Worm (Caenorhabditis elegans) whole organism, young adult: ENCODE measurements around the gene vha-2.

Experiments used
- F33H1.4 ChIP-seq: fragments of 200-800 bp; sonication (Bioruptor generic); IDR thresholded peaks from 2 replicates; pipeline ENCODE4 v1.3.6; 2022; ENCODE audit warnings: missing genetic modification reagents, missing genetic modification characterization, missing compliant biosample characterization
- F37B4.10 ChIP-seq: fragments of 200-800 bp; sonication (Bioruptor generic); IDR thresholded peaks from 2 replicates; pipeline ENCODE4 v1.3.6; 2022; ENCODE audit warnings: missing genetic modification characterization, missing compliant biosample characterization
- F52B5.7 ChIP-seq: sonication (generic microtip); optimal IDR thresholded peaks from 2 replicates; lab custom pipeline; 2016; ENCODE audit warnings: mild to moderate bottlenecking, missing genetic modification characterization, missing compliant biosample characterization
- F57C9.4 ChIP-seq: sonication (generic microtip); optimal IDR thresholded peaks from 2 replicates; lab custom pipeline; 2017; ENCODE audit warnings: mild to moderate bottlenecking, missing genetic modification characterization, missing compliant biosample characterization
- K11D2.4 ChIP-seq: fragments of 200-800 bp; sonication (Bioruptor generic); IDR thresholded peaks from 2 replicates; pipeline ENCODE4 v1.3.6; 2022; ENCODE audit warnings: missing genetic modification reagents, missing genetic modification characterization, missing compliant biosample characterization
- T26A5.8 ChIP-seq: sonication (generic microtip); optimal IDR thresholded peaks from 2 replicates; lab custom pipeline; 2016; ENCODE audit warnings: missing genetic modification characterization, missing compliant biosample characterization
- Y53F4B.3 ChIP-seq: fragments of 200-800 bp; sonication (Bioruptor generic); IDR thresholded peaks from 2 replicates; pipeline ENCODE4 v1.3.6; 2022; ENCODE audit warnings: missing genetic modification reagents, missing genetic modification characterization, missing compliant biosample characterization
- Y53G8AR.9 ChIP-seq: fragments of 200-800 bp; sonication (Bioruptor generic); conservative IDR thresholded peaks from 2 replicates; pipeline ENCODE4 v1.3.6; 2022; ENCODE audit warnings: missing genetic modification reagents, missing genetic modification characterization, missing compliant biosample characterization
- Y56A3A.18 ChIP-seq: fragments of 200-800 bp; sonication (Bioruptor generic); IDR thresholded peaks from 2 replicates; pipeline ENCODE4 v1.3.6; 2022; ENCODE audit warnings: missing genetic modification reagents, missing genetic modification characterization, missing compliant biosample characterization
- Y67H2A.10 ChIP-seq: fragments of 200-800 bp; sonication (Bioruptor generic); conservative IDR thresholded peaks from 2 replicates; pipeline ENCODE4 v1.3.6; 2022; ENCODE audit warnings: missing genetic modification reagents, missing genetic modification characterization, missing compliant biosample characterization
- ama-1 ChIP-seq, 3 experiments: fragments of 150-350 bp in 1 of 3; sonication (generic microtip) in 2 of 3; optimal IDR thresholded peaks; 2 replicates each; lab custom pipeline; 2014 to 2018; ENCODE audit warnings: missing biosample characterization in 2 of 3, missing genetic modification characterization in 2 of 3, missing genetic modification reagents in 2 of 3
- athp-1 ChIP-seq: sonication (generic microtip); optimal IDR thresholded peaks from 2 replicates; lab custom pipeline; 2017; ENCODE audit warnings: mild to moderate bottlenecking, missing genetic modification characterization, missing compliant biosample characterization
- attf-3 ChIP-seq: fragments of 200-800 bp; sonication (Bioruptor generic); conservative IDR thresholded peaks from 2 replicates; pipeline ENCODE4 v1.3.6; 2022; ENCODE audit warnings: missing genetic modification reagents, missing genetic modification characterization, missing compliant biosample characterization
- ccch-3 ChIP-seq: fragments of 200-800 bp; sonication (Bioruptor generic); optimal IDR thresholded peaks from 2 replicates; lab custom pipeline; 2018; ENCODE audit warnings: mild to moderate bottlenecking, missing genetic modification characterization, missing compliant biosample characterization
- cebp-1 ChIP-seq, 2 experiments: fragments of 200-800 bp in 1 of 2; sonication (Bioruptor generic) in 1 of 2; sonication (generic microtip) in 1 of 2; IDR thresholded peaks in 1 of 2; optimal IDR thresholded peaks in 1 of 2; 2 replicates each; pipeline versions ENCODE4 v1.3.6 to Lab custom; 2017 to 2022; ENCODE audit warnings: missing compliant biosample characterization in 2 of 2, missing genetic modification characterization in 2 of 2, mild to moderate bottlenecking in 1 of 2, missing genetic modification reagents in 1 of 2, moderate library complexity in 1 of 2
- ceh-100 ChIP-seq: fragments of 200-800 bp; sonication (Bioruptor generic); IDR thresholded peaks from 2 replicates; pipeline ENCODE4 v1.3.6; 2022; ENCODE audit warnings: missing genetic modification reagents, missing genetic modification characterization, missing compliant biosample characterization
- ceh-27 ChIP-seq: fragments of 200-800 bp; sonication (Bioruptor generic); optimal IDR thresholded peaks from 2 replicates; lab custom pipeline; 2018; ENCODE audit warnings: mild to moderate bottlenecking, missing genetic modification characterization, moderate library complexity, missing compliant biosample characterization
- chd-7 ChIP-seq: sonication (generic microtip); optimal IDR thresholded peaks from 2 replicates; lab custom pipeline; 2016; ENCODE audit warnings: mild to moderate bottlenecking, missing genetic modification characterization, moderate library complexity, missing compliant biosample characterization
- die-1 ChIP-seq: sonication (generic microtip); optimal IDR thresholded peaks from 2 replicates; lab custom pipeline; 2016; ENCODE audit warnings: missing genotype, mild to moderate bottlenecking, missing genetic modification characterization, missing compliant biosample characterization
- dox-1 ChIP-seq: fragments of 200-800 bp; sonication (Bioruptor generic); IDR thresholded peaks from 2 replicates; pipeline ENCODE4 v1.3.6; 2022; ENCODE audit warnings: missing genetic modification reagents, missing genetic modification characterization, missing compliant biosample characterization
- efl-1 ChIP-seq: fragments of 150-350 bp; optimal IDR thresholded peaks from 2 replicates; lab custom pipeline; 2014; ENCODE audit warnings: missing biosample characterization, missing genetic modification reagents, missing genetic modification characterization
- egl-18 ChIP-seq: fragments of 200-800 bp; sonication (Bioruptor generic); IDR thresholded peaks from 2 replicates; pipeline ENCODE4 v1.3.6; 2022; ENCODE audit warnings: missing genetic modification reagents, missing genetic modification characterization, missing compliant biosample characterization
- ekl-4 ChIP-seq: fragments of 200-800 bp; sonication (Bioruptor generic); IDR thresholded peaks from 2 replicates; pipeline ENCODE4 v1.3.6; 2022; ENCODE audit warnings: missing genetic modification reagents, missing genetic modification characterization, missing compliant biosample characterization
- fkh-3 ChIP-seq: sonication (generic microtip); optimal IDR thresholded peaks from 2 replicates; lab custom pipeline; 2016; ENCODE audit warnings: mild to moderate bottlenecking, missing genetic modification characterization, missing compliant biosample characterization
- hlh-12 ChIP-seq: sonication (generic microtip); optimal IDR thresholded peaks from 2 replicates; lab custom pipeline; 2016; ENCODE audit warnings: missing genetic modification characterization, missing compliant biosample characterization
- hmg-1.2 ChIP-seq: fragments of 200-800 bp; sonication (Bioruptor generic); IDR thresholded peaks from 2 replicates; pipeline ENCODE4 v1.3.6; 2022; ENCODE audit warnings: missing genetic modification reagents, missing genetic modification characterization, missing compliant biosample characterization
- hsf-1 ChIP-seq: fragments of 200-800 bp; sonication (Bioruptor generic); IDR thresholded peaks from 2 replicates; pipeline ENCODE4 v1.3.6; 2022; ENCODE audit warnings: missing genetic modification reagents, missing genetic modification characterization, missing compliant biosample characterization
- lag-1 ChIP-seq: fragments of 200-800 bp; sonication (Bioruptor generic); IDR thresholded peaks from 2 replicates; pipeline ENCODE4 v1.3.6; 2022; ENCODE audit warnings: missing genetic modification reagents, missing genetic modification characterization, missing compliant biosample characterization
- let-607 ChIP-seq, 2 experiments: fragments of 200-800 bp in 1 of 2; sonication (Bioruptor generic) in 1 of 2; sonication (generic microtip) in 1 of 2; optimal IDR thresholded peaks; 2 replicates each; lab custom pipeline; 2016 to 2018; ENCODE audit warnings: mild to moderate bottlenecking in 2 of 2, missing compliant biosample characterization in 2 of 2, missing genetic modification characterization in 2 of 2, moderate library complexity in 2 of 2, missing genotype in 1 of 2
- lin-26 ChIP-seq: fragments of 200-800 bp; sonication (Bioruptor generic); IDR thresholded peaks from 2 replicates; pipeline ENCODE4 v1.3.6; 2022; ENCODE audit warnings: missing genetic modification reagents, missing genetic modification characterization, missing compliant biosample characterization
- lin-40 ChIP-seq: sonication (generic microtip); optimal IDR thresholded peaks from 2 replicates; lab custom pipeline; 2016; ENCODE audit warnings: missing genetic modification characterization, mild to moderate bottlenecking, missing compliant biosample characterization, missing genotype, missing genetic modification reagents
- lin-54 ChIP-seq: fragments of 200-800 bp; sonication (Bioruptor generic); optimal IDR thresholded peaks from 2 replicates; lab custom pipeline; 2018; ENCODE audit warnings: mild to moderate bottlenecking, missing genetic modification characterization, missing compliant biosample characterization
- madf-10 ChIP-seq: sonication (generic microtip); optimal IDR thresholded peaks from 2 replicates; lab custom pipeline; 2016; ENCODE audit warnings: mild to moderate bottlenecking, missing genetic modification characterization, missing compliant biosample characterization
- madf-6 ChIP-seq: fragments of 200-800 bp; sonication (Bioruptor generic); IDR thresholded peaks from 2 replicates; pipeline ENCODE4 v1.3.6; 2022; ENCODE audit warnings: missing genetic modification reagents, missing genetic modification characterization, missing compliant biosample characterization
- mes-4 ChIP-seq: sonication (generic microtip); optimal IDR thresholded peaks from 2 replicates; lab custom pipeline; 2016; ENCODE audit warnings: missing genotype, missing genetic modification characterization, missing compliant biosample characterization
- nhr-27 ChIP-seq: fragments of 200-800 bp; sonication (Bioruptor generic); optimal IDR thresholded peaks from 2 replicates; lab custom pipeline; 2018; ENCODE audit warnings: mild to moderate bottlenecking, missing genetic modification characterization, moderate library complexity, missing compliant biosample characterization
- nhr-80 ChIP-seq: sonication (generic microtip); optimal IDR thresholded peaks from 2 replicates; lab custom pipeline; 2016; ENCODE audit warnings: missing genetic modification characterization, missing compliant biosample characterization
- pbrm-1 ChIP-seq: fragments of 200-800 bp; sonication (Bioruptor generic); IDR thresholded peaks from 2 replicates; pipeline ENCODE4 v1.3.6; 2022; ENCODE audit warnings: missing genetic modification reagents, missing genetic modification characterization, missing compliant biosample characterization
- pha-4 ChIP-seq: fragments of 150-350 bp; sonication (generic microtip); optimal IDR thresholded peaks from 2 replicates; lab custom pipeline; 2014; ENCODE audit warnings: missing biosample characterization, missing genetic modification reagents, missing genetic modification characterization
- repo-1 ChIP-seq: sonication (generic microtip); optimal IDR thresholded peaks from 2 replicates; lab custom pipeline; 2017; ENCODE audit warnings: mild to moderate bottlenecking, missing genetic modification characterization, missing compliant biosample characterization
- snpc-4 ChIP-seq, 5 experiments: fragments of 150-350 bp in 1 of 5; sonication (generic microtip) in 4 of 5; optimal IDR thresholded peaks; 2 replicates each; lab custom pipeline; 2014 to 2018; ENCODE audit warnings: missing genetic modification characterization in 5 of 5, missing biosample characterization in 3 of 5, antibody characterized with exemption in 2 of 5, mild to moderate bottlenecking in 2 of 5, missing compliant biosample characterization in 2 of 5, missing genotype in 2 of 5, moderate library complexity in 2 of 5, missing genetic modification reagents in 1 of 5
- tbp1 ChIP-seq: fragments of 200-800 bp; sonication (Bioruptor generic); optimal IDR thresholded peaks from 2 replicates; lab custom pipeline; 2018; ENCODE audit warnings: mild to moderate bottlenecking, missing genetic modification characterization, missing compliant biosample characterization
- unc-130 ChIP-seq: sonication (generic microtip); optimal IDR thresholded peaks from 2 replicates; lab custom pipeline; 2016; ENCODE audit warnings: missing genetic modification reagents, missing genetic modification characterization, missing compliant biosample characterization
- zim-3 ChIP-seq: sonication (generic microtip); optimal IDR thresholded peaks from 2 replicates; lab custom pipeline; 2017; ENCODE audit warnings: mild to moderate bottlenecking, missing genetic modification characterization, moderate library complexity, missing compliant biosample characterization
- ztf-22 ChIP-seq: fragments of 200-800 bp; sonication (Bioruptor generic); optimal IDR thresholded peaks from 2 replicates; lab custom pipeline; 2018; ENCODE audit warnings: mild to moderate bottlenecking, missing genetic modification characterization, moderate library complexity, missing compliant biosample characterization

Gene vha-2

ce11 chrIII:9748694-9749093 is 33.3 kb upstream of the vha-2 start, which contains the start of gene T05G5.4 (continued):
- TF ChIP-seq efl-1 (no peak), F33H1.4 (no peak), lag-1 (GFP tag; lab: Robert Waterston, UW) (no peak), ekl-4 (peak; percentile 8; the same call in 1 of the 2 replicates), ceh-27 (GFP tag; lab: Kevin White, UChicago) (no peak), egl-18 (GFP tag; lab: Robert Waterston, UW) (no peak), nhr-27 (tag; lab: Kevin White, UChicago) (no peak), pha-4 (tag; lab: Kevin White, UChicago) (no peak), pbrm-1 (GFP tag; lab: Robert Waterston, UW) (no peak), F57C9.4 (tag; lab: Kevin White, UChicago) (no peak), ztf-22 (GFP tag; lab: Kevin White, UChicago) (no peak), Y67H2A.10 (no peak), ama-1 (optimal IDR thresholded peaks at IDR 0.05; lab: Kevin White, UChicago) (no peak), ama-1 (GFP tag; optimal IDR thresholded peaks at IDR 0.05; lab: Kevin White, UChicago) (no peak), cebp-1 (GFP tag; IDR thresholded peaks at IDR 0.05; lab: Robert Waterston, UW) (no peak), cebp-1 (tag; optimal IDR thresholded peaks at IDR 0.05; lab: Kevin White, UChicago) (peak; percentile 7), snpc-4 (GFP tag; optimal IDR thresholded peaks at IDR 0.05; lab: Kevin White, UChicago) (no peak), snpc-4 (tag; optimal IDR thresholded peaks at IDR 0.05; lab: Kevin White, UChicago) (no peak), athp-1 (peak; percentile 15)

- TF ChIP-seq repo-1 (tag; lab: Kevin White, UChicago), result peak; percentile 65
- peak; percentile 44; the same call in 1 of the 2 replicates for TF ChIP-seq Y56A3A.18 (GFP tag; lab: Robert Waterston, UW)
- TF ChIP-seq ekl-4, result 0 out of 2 replicates have a peak, but pooled peaks have one; percentile 18
- peak; percentile 36 for TF ChIP-seq lin-54 (GFP tag; lab: Kevin White, UChicago)
- TF ChIP-seq madf-6, result peak; percentile 28; the same call in 1 of the 2 replicates
- no peak for TF ChIP-seq chd-7
- TF ChIP-seq Y53G8AR.9, result peak; percentile 68; the same call in 1 of the 2 replicates
- TF ChIP-seq F52B5.7, result no peak
- TF ChIP-seq mes-4 (tag; lab: Kevin White, UChicago), result no peak
- peak; percentile 28 for TF ChIP-seq nhr-80 (tag; lab: Kevin White, UChicago)
Measured at ce11 chrIII:9751074-9751473, 30.9 kb upstream of the vha-2 start, which contains the start of gene T05G5.5. Gene T05G5.5 (minus strand): TSS chrIII:9751432.

ce11 chrIII:9752852-9753251 is 29.1 kb upstream of the vha-2 start, which contains the start of gene ech-6:
Gene ech-6 (minus strand): TSS chrIII:9752883.
- no peak for TF ChIP-seq F37B4.10
- TF ChIP-seq hlh-12 (tag; lab: Kevin White, UChicago), result no peak
- TF ChIP-seq nhr-80 (tag; lab: Kevin White, UChicago), result peak; percentile 67
- TF ChIP-seq tbp1 (GFP tag; lab: Kevin White, UChicago), result no peak
- no peak for TF ChIP-seq dox-1 (GFP tag; lab: Robert Waterston, UW)
- no peak for TF ChIP-seq ccch-3
- no peak for TF ChIP-seq hsf-1 (GFP tag; lab: Robert Waterston, UW)
- TF ChIP-seq snpc-4 (GFP tag; optimal IDR thresholded peaks at IDR 0.05; lab: Kevin White, UChicago), result no peak
- peak in 1 of 4 experiments; percentile 28 for TF ChIP-seq snpc-4 (tag; optimal IDR thresholded peaks at IDR 0.05; lab: Kevin White, UChicago)
- no peak for TF ChIP-seq K11D2.4 (GFP tag; lab: Robert Waterston, UW)
- no peak for TF ChIP-seq unc-130 (GFP tag; lab: Kevin White, UChicago)
- TF ChIP-seq Y53F4B.3 (GFP tag; lab: Robert Waterston, UW), result no peak
- no peak for TF ChIP-seq lin-26 (GFP tag; lab: Robert Waterston, UW)
- no peak for TF ChIP-seq repo-1 (tag; lab: Kevin White, UChicago)
- peak in 1 of 2 experiments; percentile 29 for TF ChIP-seq let-607 (tag; optimal IDR thresholded peaks at IDR 0.05; lab: Kevin White, UChicago)
- no peak for TF ChIP-seq madf-10 (tag; lab: Kevin White, UChicago)
- no peak for TF ChIP-seq die-1
- peak; percentile 58; the same call in 1 of the 2 replicates for TF ChIP-seq hmg-1.2 (GFP tag; lab: Robert Waterston, UW)
- peak; percentile 37 for TF ChIP-seq lin-40 (tag; lab: Kevin White, UChicago)
- TF ChIP-seq ama-1 (optimal IDR thresholded peaks at IDR 0.05; lab: Kevin White, UChicago), result peak; percentile 33
- no peak for TF ChIP-seq ama-1 (GFP tag; optimal IDR thresholded peaks at IDR 0.05; lab: Kevin White, UChicago)
- no peak for TF ChIP-seq T26A5.8 (tag; lab: Kevin White, UChicago)
- TF ChIP-seq attf-3 (GFP tag; lab: Robert Waterston, UW), result no peak
- TF ChIP-seq ceh-100 (GFP tag; lab: Robert Waterston, UW), result no peak
- TF ChIP-seq zim-3 (tag; lab: Kevin White, UChicago), result no peak
- TF ChIP-seq fkh-3 (tag; lab: Kevin White, UChicago), result no peak
